Worm (Caenorhabditis elegans): ENCODE measurements around the gene srz-60.

DNA sequence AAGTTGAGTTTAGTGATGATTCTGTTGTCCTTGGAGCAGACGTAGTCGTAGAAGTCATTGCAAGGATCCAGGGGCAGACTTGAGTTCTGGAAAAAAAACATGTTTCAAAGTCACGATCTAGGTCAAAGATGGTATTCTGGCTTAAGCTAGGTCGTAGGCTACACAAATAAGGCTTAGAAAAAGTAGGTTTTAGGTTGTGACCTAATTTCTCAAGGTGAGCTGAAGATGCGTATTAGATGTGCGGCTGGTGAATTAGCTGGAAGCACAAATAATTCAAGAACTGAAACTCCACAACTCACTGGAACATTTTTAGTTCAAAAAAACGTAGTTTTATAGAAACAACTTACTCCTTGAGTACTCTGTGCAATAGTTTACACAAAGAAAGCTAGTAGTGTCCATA is 15.4 kb downstream of the srz-60 start, which contains the start of gene F09D12.2:
- TF ChIP-seq ceh-20 (GFP tag; IDR thresholded peaks at IDR 0.05) (no peak), egl-27 (tag; optimal IDR thresholded peaks at IDR 0.05) (no peak), ama-1 (optimal IDR thresholded peaks at IDR 0.05) (no peak), fos-1 (tag; optimal IDR thresholded peaks at IDR 0.05) (no peak), nhr-102 (tag; optimal IDR thresholded peaks at IDR 0.05) (no peak)
